Worm (Caenorhabditis elegans) whole organism, L1 larva: ENCODE results near the gene dgk-2.

ENCODE experiments used
- C34B4.2 ChIP-seq: sonication (generic microtip); optimal IDR thresholded peaks from 2 replicates; lab custom pipeline; 2017; ENCODE audit warnings: mild to moderate bottlenecking, missing genetic modification characterization, missing compliant biosample characterization
- F16B12.6 ChIP-seq: fragments of 150-350 bp; optimal IDR thresholded peaks from 2 replicates; lab custom pipeline; 2014; ENCODE audit warnings: missing biosample characterization, missing genetic modification characterization
- Y116A8C.19 ChIP-seq: sonication (generic microtip); optimal IDR thresholded peaks from 2 replicates; lab custom pipeline; 2016; ENCODE audit warnings: missing compliant biosample characterization, missing genetic modification characterization, borderline replicate concordance
- aha-1 ChIP-seq: fragments of 150-350 bp; optimal IDR thresholded peaks from 2 replicates; lab custom pipeline; 2014; ENCODE audit warnings: missing biosample characterization, missing genetic modification characterization
- blmp-1 ChIP-seq: fragments of 150-350 bp; optimal IDR thresholded peaks from 2 replicates; lab custom pipeline; 2014; ENCODE audit warnings: missing biosample characterization, missing genetic modification characterization
- ceh-63 ChIP-seq: fragments of 200-800 bp; sonication (Bioruptor generic); optimal IDR thresholded peaks from 2 replicates; lab custom pipeline; 2018; ENCODE audit warnings: mild to moderate bottlenecking, missing genetic modification characterization, missing compliant biosample characterization
- ceh-8 ChIP-seq: fragments of 200-800 bp; sonication (Bioruptor generic); optimal IDR thresholded peaks from 2 replicates; lab custom pipeline; 2018; ENCODE audit warnings: mild to moderate bottlenecking, missing genetic modification characterization, moderate library complexity, missing compliant biosample characterization
- ceh-82 ChIP-seq, 3 experiments: fragments of 150-350 bp in 1 of 3; sonication (generic microtip) in 2 of 3; optimal IDR thresholded peaks; 2 replicates each; lab custom pipeline; 2014 to 2017; ENCODE audit warnings: missing biosample characterization in 3 of 3, missing genetic modification characterization in 3 of 3
- dpl-1 ChIP-seq, 3 experiments: fragments of 150-350 bp in 2 of 3; sonication (generic microtip) in 1 of 3; optimal IDR thresholded peaks; 2 replicates each; lab custom pipeline; 2014 to 2017; ENCODE audit warnings: missing biosample characterization in 3 of 3, missing genetic modification characterization in 3 of 3, missing genetic modification reagents in 3 of 3
- dsc-1 ChIP-seq: sonication (generic microtip); optimal IDR thresholded peaks from 2 replicates; lab custom pipeline; 2016; ENCODE audit warnings: mild to moderate bottlenecking, missing genetic modification characterization, missing compliant biosample characterization
- efl-3 ChIP-seq: fragments of 200-800 bp; sonication (Bioruptor generic); optimal IDR thresholded peaks from 2 replicates; lab custom pipeline; 2018; ENCODE audit warnings: mild to moderate bottlenecking, missing genetic modification characterization, missing compliant biosample characterization
- egl-13 ChIP-seq: sonication (generic microtip); optimal IDR thresholded peaks from 2 replicates; lab custom pipeline; 2016; ENCODE audit warnings: missing genotype, missing genetic modification reagents, missing genetic modification characterization, missing compliant biosample characterization
- elt-2 ChIP-seq: sonication (generic microtip); optimal IDR thresholded peaks from 2 replicates; lab custom pipeline; 2016; ENCODE audit warnings: missing genetic modification characterization, mild to moderate bottlenecking, inconsistent platforms, missing compliant biosample characterization, missing genetic modification reagents
- elt-3 ChIP-seq, 6 experiments: fragments of 150-350 bp in 1 of 6; sonication (generic microtip); optimal IDR thresholded peaks; 2 replicates each; lab custom pipeline; 2017 to 2018; ENCODE audit warnings: missing biosample characterization in 6 of 6, missing genetic modification characterization in 6 of 6, inconsistent platforms in 1 of 6
- ets-5 ChIP-seq: fragments of 200-800 bp; sonication (Bioruptor generic); IDR thresholded peaks from 2 replicates; pipeline ENCODE4 v1.3.6; 2022; ENCODE audit warnings: missing genetic modification characterization, missing compliant biosample characterization
- fkh-4 ChIP-seq: sonication (generic microtip); optimal IDR thresholded peaks from 2 replicates; lab custom pipeline; 2016; ENCODE audit warnings: missing compliant biosample characterization, missing genetic modification characterization, borderline replicate concordance
- fkh-8 ChIP-seq: sonication (generic microtip); optimal IDR thresholded peaks from 2 replicates; lab custom pipeline; 2016; ENCODE audit warnings: mild to moderate bottlenecking, missing genetic modification characterization, missing compliant biosample characterization
- grh-1 ChIP-seq: fragments of 200-800 bp; sonication (Bioruptor generic); IDR thresholded peaks from 2 replicates; pipeline ENCODE4 v1.3.6; 2022; ENCODE audit warnings: missing genetic modification reagents, missing genetic modification characterization, missing compliant biosample characterization
- hlh-17 ChIP-seq: fragments of 200-800 bp; sonication (Bioruptor generic); optimal IDR thresholded peaks from 2 replicates; lab custom pipeline; 2018; ENCODE audit warnings: missing genetic modification characterization, mild to moderate bottlenecking, missing compliant biosample characterization, moderate library complexity, borderline replicate concordance
- hlh-4 ChIP-seq: sonication (generic microtip); optimal IDR thresholded peaks from 2 replicates; lab custom pipeline; 2016; ENCODE audit warnings: mild to moderate bottlenecking, missing genetic modification characterization, missing compliant biosample characterization
- hpl-2 ChIP-seq: fragments of 150-350 bp; optimal IDR thresholded peaks from 2 replicates; lab custom pipeline; 2014; ENCODE audit warnings: missing biosample characterization, missing genetic modification reagents, missing genetic modification characterization
- irx-1 ChIP-seq: sonication (generic microtip); optimal IDR thresholded peaks from 2 replicates; lab custom pipeline; 2016; ENCODE audit warnings: missing genetic modification characterization, missing compliant biosample characterization
- isw-1 ChIP-seq: fragments of 200-800 bp; sonication (Bioruptor generic); IDR thresholded peaks from 2 replicates; pipeline ENCODE4 v1.3.6; 2022; ENCODE audit warnings: missing genetic modification characterization, missing compliant biosample characterization
- lin-39 ChIP-seq: fragments of 150-350 bp; optimal IDR thresholded peaks from 2 replicates; lab custom pipeline; 2014; ENCODE audit warnings: missing biosample characterization, missing genetic modification reagents, missing genetic modification characterization
- lir-3 ChIP-seq: sonication (generic microtip); optimal IDR thresholded peaks from 2 replicates; lab custom pipeline; 2016; ENCODE audit warnings: mild to moderate bottlenecking, missing genetic modification characterization, moderate library complexity, missing compliant biosample characterization; ENCODE audit not compliant: poor library complexity
- lsy-2 ChIP-seq, 2 experiments: fragments of 150-350 bp; optimal IDR thresholded peaks; 2 replicates each; lab custom pipeline; 2014; ENCODE audit warnings: missing biosample characterization in 2 of 2, missing genetic modification characterization in 2 of 2
- mab-9 ChIP-seq: fragments of 200-800 bp; sonication (Bioruptor generic); IDR thresholded peaks from 2 replicates; pipeline ENCODE4 v1.3.6; 2022; ENCODE audit warnings: missing genetic modification reagents, missing genetic modification characterization, missing compliant biosample characterization
- mdl-1 ChIP-seq, 2 experiments: fragments of 150-350 bp; optimal IDR thresholded peaks; 2 replicates each; lab custom pipeline; 2014 to 2017; ENCODE audit warnings: missing biosample characterization in 2 of 2, missing genetic modification characterization in 2 of 2, inconsistent platforms in 1 of 2
- mef-2 ChIP-seq: fragments of 150-350 bp; optimal IDR thresholded peaks from 2 replicates; lab custom pipeline; 2014; ENCODE audit warnings: missing biosample characterization, missing genetic modification characterization
- mep-1 ChIP-seq: fragments of 150-350 bp; optimal IDR thresholded peaks from 2 replicates; lab custom pipeline; 2014; ENCODE audit warnings: missing biosample characterization, missing genetic modification characterization
- nhr-11 ChIP-seq: fragments of 150-350 bp; optimal IDR thresholded peaks from 2 replicates; lab custom pipeline; 2014; ENCODE audit warnings: missing biosample characterization, missing genetic modification characterization
- nhr-19 ChIP-seq: fragments of 200-800 bp; sonication (Bioruptor generic); conservative IDR thresholded peaks from 2 replicates; pipeline ENCODE4 v1.3.6; 2022; ENCODE audit warnings: missing genetic modification characterization, missing compliant biosample characterization
- nhr-20 ChIP-seq: sonication (generic microtip); optimal IDR thresholded peaks from 2 replicates; lab custom pipeline; 2016; ENCODE audit warnings: mild to moderate bottlenecking, missing genetic modification characterization, missing compliant biosample characterization
- nhr-76 ChIP-seq: sonication (generic microtip); optimal IDR thresholded peaks from 2 replicates; lab custom pipeline; 2017; ENCODE audit warnings: missing biosample characterization, missing genetic modification characterization
- nhr-90 ChIP-seq: sonication (generic microtip); optimal IDR thresholded peaks from 2 replicates; lab custom pipeline; 2016; ENCODE audit warnings: mild to moderate bottlenecking, missing genetic modification characterization, missing compliant biosample characterization; ENCODE audit not compliant: poor library complexity
- pag-3 ChIP-seq: sonication (generic microtip); optimal IDR thresholded peaks from 2 replicates; lab custom pipeline; 2017; ENCODE audit warnings: missing genetic modification characterization, mild to moderate bottlenecking, missing compliant biosample characterization, antibody characterized with exemption, borderline replicate concordance; ENCODE audit not compliant: insufficient read depth
- snu-23 ChIP-seq: sonication (generic microtip); optimal IDR thresholded peaks from 2 replicates; lab custom pipeline; 2016; ENCODE audit warnings: missing genetic modification characterization, missing compliant biosample characterization
- sup-37 ChIP-seq: fragments of 200-800 bp; sonication (Bioruptor generic); optimal IDR thresholded peaks from 2 replicates; lab custom pipeline; 2018; ENCODE audit warnings: mild to moderate bottlenecking, missing genetic modification characterization, missing compliant biosample characterization
- swsn-7 ChIP-seq: sonication (generic microtip); optimal IDR thresholded peaks from 2 replicates; lab custom pipeline; 2016; ENCODE audit warnings: missing genetic modification characterization, missing compliant biosample characterization
- tbx-2 ChIP-seq: sonication (generic microtip); optimal IDR thresholded peaks from 2 replicates; lab custom pipeline; 2016; ENCODE audit warnings: missing genetic modification characterization, missing compliant biosample characterization
- unc-30 ChIP-seq: sonication (generic microtip); optimal IDR thresholded peaks from 2 replicates; lab custom pipeline; 2017; ENCODE audit warnings: missing biosample characterization, missing genetic modification characterization
- unc-62 ChIP-seq: fragments of 150-350 bp; optimal IDR thresholded peaks from 2 replicates; lab custom pipeline; 2014; ENCODE audit warnings: missing biosample characterization, missing genetic modification reagents, missing genetic modification characterization
- unc-86 ChIP-seq: sonication (generic microtip); optimal IDR thresholded peaks from 2 replicates; lab custom pipeline; 2016; ENCODE audit warnings: missing genetic modification characterization, missing compliant biosample characterization
- xbp-1 ChIP-seq: sonication (generic microtip); optimal IDR thresholded peaks from 2 replicates; lab custom pipeline; 2016; ENCODE audit warnings: missing genetic modification characterization, missing compliant biosample characterization
- ztf-11 ChIP-seq, 2 experiments: sonication (generic microtip); optimal IDR thresholded peaks; 2 replicates each; lab custom pipeline; 2016 to 2017; ENCODE audit warnings: missing genetic modification characterization in 2 of 2, missing biosample characterization in 1 of 2, missing compliant biosample characterization in 1 of 2
- ztf-4 ChIP-seq: fragments of 150-350 bp; optimal IDR thresholded peaks from 2 replicates; lab custom pipeline; 2014; ENCODE audit warnings: missing biosample characterization, missing genetic modification characterization

The dgk-2 gene

ce11 chrX:4466218-4466617, 38.0 kb downstream of the dgk-2 start, which contains the start of gene nmur-3:
Gene nmur-3, plus strand, starts transcription at chrX:4466518.
- TF ChIP-seq ceh-82 (tag; optimal IDR thresholded peaks at IDR 0.05; lab: Kevin White, UChicago) (no peak), ceh-8 (no peak), dsc-1 (tag; lab: Kevin White, UChicago) (no peak), pag-3 (no peak), nhr-19 (GFP tag; lab: Robert Waterston, UW) (no peak), swsn-7 (tag; lab: Kevin White, UChicago) (no peak), Y116A8C.19 (tag; lab: Kevin White, UChicago) (no peak), blmp-1 (no peak), hlh-4 (tag; lab: Kevin White, UChicago) (no peak), isw-1 (GFP tag; lab: Robert Waterston, UW) (no peak), nhr-90 (no peak), mdl-1 (tag; optimal IDR thresholded peaks at IDR 0.05; lab: Kevin White, UChicago) (no peak), lin-39 (tag; lab: Kevin White, UChicago) (no peak), unc-86 (tag; lab: Kevin White, UChicago) (no peak), efl-3 (GFP tag; lab: Kevin White, UChicago) (no peak), hpl-2 (GFP tag; lab: Kevin White, UChicago) (no peak), ztf-4 (tag; lab: Kevin White, UChicago) (no peak), aha-1 (tag; lab: Kevin White, UChicago) (no peak)

- TF ChIP-seq unc-62 (GFP tag; lab: Kevin White, UChicago) (no peak), lsy-2 (tag; optimal IDR thresholded peaks at IDR 0.05; lab: Kevin White, UChicago) (no peak), fkh-4 (tag; lab: Kevin White, UChicago) (peak; percentile 59), dpl-1 (GFP tag; optimal IDR thresholded peaks at IDR 0.05; lab: Kevin White, UChicago) (no peak), dsc-1 (tag; lab: Kevin White, UChicago) (peak; percentile 86)
Observed at ce11 chrX:4464367-4464766, 39.8 kb downstream of the dgk-2 start.

- TF ChIP-seq lsy-2 (tag; optimal IDR thresholded peaks at IDR 0.05; lab: Kevin White, UChicago) (peak; percentile 45 to 71), irx-1 (no peak), tbx-2 (tag; lab: Kevin White, UChicago) (peak; percentile 47), sup-37 (GFP tag; lab: Kevin White, UChicago) (no peak), fkh-8 (tag; lab: Kevin White, UChicago) (peak; percentile 41), ets-5 (GFP tag; lab: Robert Waterston, UW) (no peak), fkh-4 (tag; lab: Kevin White, UChicago) (no peak), ceh-8 (no peak), ceh-63 (GFP tag; lab: Kevin White, UChicago) (no peak), unc-62 (GFP tag; lab: Kevin White, UChicago) (no peak), C34B4.2 (tag; lab: Kevin White, UChicago) (no peak), nhr-76 (no peak), egl-13 (tag; lab: Kevin White, UChicago) (no peak), xbp-1 (tag; lab: Kevin White, UChicago) (peak; percentile 81), mab-9 (no peak), Y116A8C.19 (tag; lab: Kevin White, UChicago) (no peak), elt-2 (tag; lab: Kevin White, UChicago) (no peak), lir-3 (no peak), hlh-17 (GFP tag; lab: Kevin White, UChicago) (no peak), dsc-1 (tag; lab: Kevin White, UChicago) (peak; percentile 56), mep-1 (tag; lab: Kevin White, UChicago) (peak; percentile 87), hpl-2 (GFP tag; lab: Kevin White, UChicago) (no peak), elt-3 (tag; optimal IDR thresholded peaks at IDR 0.05; lab: Kevin White, UChicago) (peak in 1 of 6 experiments; percentile 35), nhr-19 (GFP tag; lab: Robert Waterston, UW) (peak; percentile 21; the same call in 1 of the 2 replicates), grh-1 (GFP tag; lab: Robert Waterston, UW) (no peak), dpl-1 (GFP tag; optimal IDR thresholded peaks at IDR 0.05; lab: Kevin White, UChicago) (peak; percentile 8 to 63 (median 34)), F16B12.6 (tag; lab: Kevin White, UChicago) (peak; percentile 34), mef-2 (no peak), lin-39 (tag; lab: Kevin White, UChicago) (no peak), ztf-11 (tag; optimal IDR thresholded peaks at IDR 0.05; lab: Kevin White, UChicago) (no peak), nhr-20 (tag; lab: Kevin White, UChicago) (peak; percentile 70), unc-86 (tag; lab: Kevin White, UChicago) (no peak), unc-30 (tag; lab: Kevin White, UChicago) (no peak), nhr-11 (tag; lab: Kevin White, UChicago) (no peak), snu-23 (peak; percentile 73)
Observed at ce11 chrX:4462390-4462789, 41.8 kb downstream of the dgk-2 start, which contains the start of gene atg-16.1. Gene atg-16.1, minus strand, starts transcription at chrX:4462465.
